Fruit fly (Drosophila melanogaster) whole organism, wandering third instar larva: ENCODE data around the gene CG12617.

Experiments
- HLH106 ChIP-seq: fragments of 200-800 bp; optimal IDR thresholded peaks from 3 replicates; lab custom pipeline; 2019; ENCODE audit warnings: missing biosample characterization, mild to moderate bottlenecking, missing genetic modification characterization, moderate library complexity
- Rel ChIP-seq, 2 experiments: fragments of 200-800 bp; sonication (Bioruptor generic) in 1 of 2; optimal IDR thresholded peaks; 2 replicates in 1 of 2; 3 replicates in 1 of 2; lab custom pipeline; 2016 to 2019; ENCODE audit warnings: mild to moderate bottlenecking in 2 of 2, missing biosample characterization in 2 of 2, missing genetic modification characterization in 2 of 2, moderate library complexity in 1 of 2
- lola ChIP-seq: fragments of >200 bp; optimal IDR thresholded peaks from 2 replicates; lab custom pipeline; 2017; ENCODE audit warnings: missing biosample characterization, missing genetic modification characterization
- usp ChIP-seq: fragments of >200 bp; optimal IDR thresholded peaks from 2 replicates; lab custom pipeline; 2017; ENCODE audit warnings: missing biosample characterization, missing genetic modification characterization

- TF ChIP-seq lola (GFP tag; lab: Kevin White, UChicago) = no peak
- TF ChIP-seq usp (GFP tag; lab: Kevin White, UChicago) = no peak
- TF ChIP-seq Rel (GFP tag; optimal IDR thresholded peaks at IDR 0.05; lab: Kevin White, UChicago) = no peak
- no peak for TF ChIP-seq Rel (tag; optimal IDR thresholded peaks at IDR 0.05; lab: Kevin White, UChicago)
- no peak for TF ChIP-seq HLH106 (tag; lab: Kevin White, UChicago)
These were observed 34.1 kb downstream of the CG12617 start for dm6 chr2L:20328569-20328968.
